Fruit fly (Drosophila melanogaster) whole organism, wandering third instar larva: ENCODE data around the gene Ir62a.
A peak's percentile ranks its signal among the peaks of the same experiment; 100 is the strongest.

ENCODE experiments used
- Abd-B ChIP-seq: fragments of >200 bp; optimal IDR thresholded peaks from 2 replicates; lab custom pipeline; 2017; ENCODE audit warnings: missing biosample characterization, missing genetic modification characterization
- CG9705 ChIP-seq: fragments of 200-800 bp; sonication (Bioruptor generic); optimal IDR thresholded peaks from 2 replicates; lab custom pipeline; 2018; ENCODE audit warnings: missing biosample characterization, mild to moderate bottlenecking, missing genetic modification characterization
- Dfd ChIP-seq: fragments of >200 bp; optimal IDR thresholded peaks from 2 replicates; lab custom pipeline; 2017; ENCODE audit warnings: missing biosample characterization, missing genetic modification characterization
- Hnf4 ChIP-seq: fragments of 200-800 bp; sonication (Bioruptor generic); optimal IDR thresholded peaks from 2 replicates; lab custom pipeline; 2016; ENCODE audit warnings: missing biosample characterization, mild to moderate bottlenecking, missing genetic modification characterization
- Mio ChIP-seq: sonication (Bioruptor generic); optimal IDR thresholded peaks from 2 replicates; lab custom pipeline; 2016; ENCODE audit warnings: missing biosample characterization, missing genetic modification characterization
- N ChIP-seq: fragments of >200 bp; optimal IDR thresholded peaks from 2 replicates; lab custom pipeline; 2018; ENCODE audit warnings: missing biosample characterization, missing external identifiers, missing genetic modification characterization
- OdsH ChIP-seq: fragments of 200-800 bp; sonication (Bioruptor generic); optimal IDR thresholded peaks from 2 replicates; lab custom pipeline; 2016; ENCODE audit warnings: missing biosample characterization, mild to moderate bottlenecking, missing genetic modification characterization
- dmrt93B ChIP-seq: fragments of 200-800 bp; sonication (Bioruptor generic); optimal IDR thresholded peaks from 2 replicates; lab custom pipeline; 2018; ENCODE audit warnings: missing biosample characterization, mild to moderate bottlenecking, missing genetic modification characterization
- dsf ChIP-seq: sonication (Bioruptor generic); optimal IDR thresholded peaks from 2 replicates; lab custom pipeline; 2016; ENCODE audit warnings: missing biosample characterization, missing genetic modification characterization, borderline replicate concordance
- fru ChIP-seq: fragments of 200-800 bp; sonication (Bioruptor generic); optimal IDR thresholded peaks from 3 replicates; lab custom pipeline; 2016; ENCODE audit warnings: missing biosample characterization, mild to moderate bottlenecking, missing genetic modification characterization
- lola ChIP-seq: fragments of >200 bp; optimal IDR thresholded peaks from 2 replicates; lab custom pipeline; 2017; ENCODE audit warnings: missing biosample characterization, missing genetic modification characterization
- psq ChIP-seq: fragments of 200-800 bp; sonication (Bioruptor generic); optimal IDR thresholded peaks from 3 replicates; lab custom pipeline; 2017; ENCODE audit warnings: missing biosample characterization, mild to moderate bottlenecking, missing genetic modification characterization, moderate library complexity
- tai ChIP-seq: sonication (Bioruptor generic); optimal IDR thresholded peaks from 2 replicates; lab custom pipeline; 2016; ENCODE audit warnings: missing biosample characterization, missing genetic modification characterization

DNA sequence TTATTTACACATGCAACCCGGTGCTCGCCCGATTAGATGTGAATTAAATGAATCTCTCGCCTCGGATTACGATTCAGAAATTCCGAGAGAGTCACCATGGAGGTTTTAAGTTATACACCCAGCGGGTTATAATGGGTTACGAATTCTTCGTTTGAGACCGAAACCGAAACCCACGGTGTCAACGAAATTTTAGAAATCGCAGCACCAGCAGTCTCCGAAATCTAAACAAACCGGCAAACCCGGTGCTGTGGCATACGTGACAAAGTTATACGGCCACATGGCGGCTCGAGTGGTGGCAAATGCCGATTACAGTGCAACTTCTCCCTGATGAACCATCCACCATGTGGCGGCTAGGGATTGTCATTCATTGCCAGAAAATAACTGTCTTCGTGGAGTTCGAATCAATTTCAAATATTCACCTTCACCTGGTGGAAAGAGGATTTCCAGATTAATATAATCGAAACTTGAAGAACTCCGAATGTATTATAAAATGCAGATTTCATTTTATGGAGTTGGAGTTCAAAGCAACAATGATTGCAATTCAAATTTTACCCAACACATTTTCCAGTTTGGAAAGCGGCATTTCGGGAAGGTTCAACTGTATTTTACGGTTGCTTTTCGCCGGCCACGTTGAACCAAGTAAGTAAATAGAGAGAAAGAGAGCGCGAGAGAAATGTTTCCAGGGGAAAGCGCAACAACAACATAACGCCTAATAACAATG lies 15.1 kb downstream of the Ir62a start:
- TF ChIP-seq tai (GFP tag; lab: Kevin White, UChicago) = no peak
- peak; percentile 55 for TF ChIP-seq dmrt93B (GFP tag; lab: Kevin White, UChicago)
- TF ChIP-seq Hnf4 = peak; percentile 50
- TF ChIP-seq Abd-B (GFP tag; lab: Kevin White, UChicago) = no peak
- TF ChIP-seq N (GFP tag; lab: Kevin White, UChicago) = no peak
- no peak for TF ChIP-seq Mio (GFP tag; lab: Kevin White, UChicago)
- TF ChIP-seq dsf (GFP tag; lab: Kevin White, UChicago) = no peak
- peak; percentile 5 for TF ChIP-seq CG9705 (GFP tag; lab: Kevin White, UChicago)
- peak; percentile 72 for TF ChIP-seq fru (GFP tag; lab: Kevin White, UChicago)
- TF ChIP-seq OdsH = peak; percentile 70
- no peak for TF ChIP-seq Dfd (GFP tag; lab: Kevin White, UChicago)
- no peak for TF ChIP-seq lola
- peak; percentile 52 for TF ChIP-seq psq (GFP tag; lab: Kevin White, UChicago)
